Fruit fly (Drosophila melanogaster) ovary, adult (tissue): ENCODE data around the gene CG15211.

ENCODE experiments used
- CG17801 ChIP-seq: fragments of 200-800 bp; optimal IDR thresholded peaks from 2 replicates; lab custom pipeline; 2019; ENCODE audit warnings: missing biosample characterization, mild to moderate bottlenecking, missing genetic modification characterization, moderate library complexity; ENCODE audit not compliant: partially characterized antibody

The CG15211 gene

dm6 chrX:10735682-10736353, 36.5 kb upstream of the CG15211 start:
- no peak for TF ChIP-seq CG17801

dm6 chrX:10737422-10738150, 34.8 kb upstream of the CG15211 start:
- no peak for TF ChIP-seq CG17801

- TF ChIP-seq CG17801 = no peak
Observed at dm6 chrX:10738151-10738430, 34.2 kb upstream of the CG15211 start.

dm6 chrX:10738835-10739371, 33.4 kb upstream of the CG15211 start:
- TF ChIP-seq CG17801 = no peak

- no peak for TF ChIP-seq CG17801
Observed at dm6 chrX:10739614-10740436, 32.5 kb upstream of the CG15211 start.

DNA sequence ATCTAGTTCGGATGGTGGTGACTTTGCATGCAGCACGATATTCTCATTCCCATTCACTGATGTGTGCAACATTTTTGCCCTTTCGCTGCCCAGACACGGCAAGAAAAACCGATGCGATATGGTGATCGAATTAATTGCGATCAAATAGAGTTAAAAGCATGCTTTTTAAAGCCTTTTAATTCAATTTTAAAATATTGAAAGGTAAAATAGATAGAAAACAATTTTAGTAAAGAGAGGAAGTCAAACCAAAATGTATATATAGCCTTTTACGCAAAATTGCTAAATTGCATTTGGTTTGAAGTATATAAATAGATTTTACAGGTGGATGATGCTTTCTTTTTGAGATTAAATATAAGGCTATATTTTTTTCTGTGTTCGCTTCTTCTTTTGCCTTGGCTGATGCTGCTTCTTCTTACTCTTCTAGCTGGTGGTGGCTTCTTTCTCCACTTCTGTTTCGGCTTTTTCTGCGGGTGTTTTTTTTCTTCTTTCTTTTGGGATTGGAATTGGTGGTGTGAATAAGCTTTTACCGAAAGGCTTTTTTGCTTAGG, 31.3 kb upstream of the CG15211 start:
- TF ChIP-seq CG17801 = no peak

- no peak for TF ChIP-seq CG17801
Observed at dm6 chrX:10741754-10742577, 30.4 kb upstream of the CG15211 start.

DNA sequence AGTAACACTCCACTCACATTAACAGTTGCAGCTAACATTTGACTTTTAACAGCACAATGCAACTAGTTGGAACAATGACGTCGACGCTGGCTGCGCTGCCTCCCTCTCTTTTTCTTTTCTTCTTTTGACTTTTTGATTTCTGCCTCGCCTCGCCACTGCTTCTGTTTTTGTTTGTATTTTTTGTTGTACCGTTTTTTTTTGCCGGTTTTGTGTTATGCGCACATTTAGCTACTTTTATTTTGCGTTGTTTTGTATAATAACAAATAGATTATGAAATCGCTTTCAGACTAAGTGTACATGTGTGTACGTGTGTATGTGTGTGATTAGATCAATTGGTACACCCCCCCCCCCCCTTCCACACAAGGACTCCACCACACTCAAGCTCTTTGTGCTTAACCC, 29.8 kb upstream of the CG15211 start:
- TF ChIP-seq CG17801 = peak; percentile 16

DNA sequence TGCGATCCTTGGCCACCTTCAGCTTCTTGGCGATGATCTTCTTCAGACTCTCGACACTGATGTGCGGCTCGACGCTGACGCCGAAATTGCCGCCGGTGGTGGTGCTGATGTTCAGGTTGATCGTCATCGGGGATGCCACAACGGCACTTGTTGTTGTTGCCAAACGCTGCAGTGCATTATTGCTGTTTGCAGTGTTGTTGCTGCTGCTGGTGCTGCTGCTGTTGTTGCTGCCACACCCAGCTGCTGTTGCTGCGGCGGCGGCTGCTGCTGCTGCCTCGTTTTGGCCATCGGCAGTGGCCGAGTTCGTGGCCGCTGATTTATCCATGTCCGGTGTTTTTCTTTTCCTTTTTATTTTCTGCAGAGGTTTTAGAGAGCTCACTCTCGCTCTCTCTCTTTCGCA, 28.5 kb upstream of the CG15211 start:
- no peak for TF ChIP-seq CG17801

DNA sequence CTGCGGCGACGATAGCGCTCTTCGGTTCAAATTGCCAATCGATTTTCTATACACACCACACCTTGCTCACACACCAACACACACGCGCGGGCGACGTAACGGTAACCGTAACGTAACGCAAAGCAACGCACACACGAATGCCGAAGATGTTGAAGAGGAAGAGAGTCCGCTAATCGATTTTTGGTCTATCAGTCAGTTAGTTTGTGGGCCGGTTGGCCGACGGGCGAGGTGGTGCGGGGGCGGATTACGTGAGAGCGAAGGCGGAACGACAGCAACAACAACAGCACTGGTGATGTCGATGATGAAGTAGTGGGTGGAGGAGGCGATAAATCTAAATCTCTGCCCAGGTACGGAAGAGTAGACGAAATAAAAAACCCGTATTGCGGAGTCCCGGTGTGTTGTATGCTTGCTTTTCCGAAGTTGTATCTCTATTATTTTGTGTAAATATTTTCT, 28.0 kb upstream of the CG15211 start, which contains the start of gene ras:
Gene ras, plus strand, starts transcription at position 188 of the 453 bp plus-strand sequence.
- TF ChIP-seq CG17801 = no peak

DNA sequence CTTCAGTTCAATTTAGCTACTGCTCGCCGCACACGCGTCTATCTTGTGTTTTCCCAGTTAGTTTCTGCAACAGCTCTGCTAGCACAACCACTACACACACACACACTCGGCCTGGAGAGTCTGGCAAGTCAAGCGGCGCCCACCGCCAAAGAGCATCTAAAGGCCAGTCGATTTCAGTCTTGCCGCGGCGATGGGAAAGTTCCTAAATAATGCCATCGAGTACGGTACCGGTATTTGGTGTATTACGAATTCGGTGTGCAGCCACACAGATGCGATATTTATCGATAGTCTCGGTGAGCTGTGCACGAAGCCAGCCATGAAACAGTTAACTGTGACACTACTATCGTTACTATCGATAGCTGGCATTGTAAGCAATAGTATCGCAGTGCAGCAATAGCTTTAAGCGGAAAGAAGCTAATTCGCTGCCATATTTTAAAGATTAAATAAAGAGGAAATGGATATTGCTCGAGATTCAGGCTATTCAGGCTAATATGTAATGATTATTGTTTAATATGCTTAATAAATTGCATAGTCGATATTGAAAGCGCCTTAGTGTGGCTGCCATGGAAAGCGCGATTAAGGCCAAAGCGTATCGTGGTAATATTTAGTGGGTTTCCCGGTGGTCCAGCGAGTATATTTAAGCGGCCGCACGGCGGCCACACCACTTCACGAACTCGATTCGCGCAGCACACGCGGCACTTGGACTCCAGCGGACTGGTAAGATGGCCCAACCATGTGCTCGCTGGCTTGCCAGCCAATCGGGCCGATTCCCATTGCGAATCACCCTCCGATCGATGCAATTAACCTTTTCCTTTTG, 27.4 kb upstream of the CG15211 start, which contains the start of gene stx:
Gene stx, minus strand, starts transcription at position 171 of the 817 bp plus-strand sequence.
- TF ChIP-seq CG17801 = peak; percentile 19

dm6 chrX:10745590-10745953, 26.8 kb upstream of the CG15211 start:
- no peak for TF ChIP-seq CG17801

DNA sequence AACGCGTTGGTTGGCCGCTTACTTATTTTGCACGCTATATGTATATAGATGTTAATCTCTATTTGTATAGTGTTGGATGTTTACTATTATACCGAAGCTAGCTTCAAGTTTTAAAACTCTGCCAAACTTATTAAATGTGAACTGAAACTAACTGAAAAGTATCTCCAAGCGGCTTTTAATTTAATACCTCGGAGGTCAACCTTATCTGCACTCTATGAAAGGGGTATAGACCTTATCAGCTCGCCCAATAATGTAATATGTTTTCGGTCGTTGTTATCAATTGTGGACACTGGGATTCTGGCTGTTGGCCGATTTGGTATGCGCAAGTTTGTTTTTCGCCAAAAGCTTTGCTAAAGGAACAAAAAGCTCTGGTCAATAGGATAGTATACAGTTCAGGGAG, 23.7 kb upstream of the CG15211 start:
- TF ChIP-seq CG17801 = no peak

- TF ChIP-seq CG17801 = no peak
Observed at dm6 chrX:10750676-10751075, 21.7 kb upstream of the CG15211 start.

- no peak for TF ChIP-seq CG17801
Observed at dm6 chrX:10751777-10752176, 20.6 kb upstream of the CG15211 start.
